Fruit fly (Drosophila melanogaster) whole organism, embryonic: ENCODE measurements around the gene CG9903.
A peak's percentile ranks its signal among the peaks of the same experiment; 100 is the strongest.

Experiments used
- Asciz ChIP-seq: fragments of 200-800 bp; sonication (Bioruptor generic); optimal IDR thresholded peaks from 2 replicates; lab custom pipeline; 2017; ENCODE audit warnings: missing biosample characterization, mild to moderate bottlenecking, missing genetic modification characterization, missing genetic modification reagents
- C15 ChIP-seq: fragments of 200-800 bp; sonication (Bioruptor generic); IDR thresholded peaks from 3 replicates; pipeline ENCODE4 v1.3.6; 2022; ENCODE audit warnings: missing biosample characterization, missing genetic modification characterization
- CG10565 ChIP-seq: fragments of 200-800 bp; sonication (Bioruptor generic); optimal IDR thresholded peaks from 3 replicates; lab custom pipeline; 2016; ENCODE audit warnings: missing biosample characterization, mild to moderate bottlenecking, missing genetic modification characterization
- CG10654 ChIP-seq: fragments of 200-800 bp; sonication (Bioruptor generic); optimal IDR thresholded peaks from 2 replicates; lab custom pipeline; 2016; ENCODE audit warnings: missing biosample characterization, missing genetic modification characterization
- CG11560 ChIP-seq: fragments of 200-800 bp; sonication (Bioruptor generic); IDR thresholded peaks from 3 replicates; pipeline ENCODE4 v1.3.6; 2022; ENCODE audit warnings: missing biosample characterization, missing genetic modification characterization
- CG11695 ChIP-seq: fragments of 200-800 bp; sonication (Bioruptor generic); IDR thresholded peaks from 3 replicates; pipeline ENCODE4 v1.3.6; 2022; ENCODE audit warnings: missing biosample characterization, missing genetic modification characterization
- CG12391 ChIP-seq: fragments of 200-800 bp; sonication (Bioruptor generic); optimal IDR thresholded peaks from 3 replicates; lab custom pipeline; 2018; ENCODE audit warnings: missing biosample characterization, mild to moderate bottlenecking, missing genetic modification characterization, moderate library complexity
- CG12659 ChIP-seq: fragments of 200-800 bp; sonication (Bioruptor generic); optimal IDR thresholded peaks from 3 replicates; lab custom pipeline; 2017; ENCODE audit warnings: mild to moderate bottlenecking, missing biosample characterization, missing genetic modification reagents, missing genetic modification characterization
- CG12744 ChIP-seq: fragments of 200-800 bp; sonication (Bioruptor generic); optimal IDR thresholded peaks from 2 replicates; lab custom pipeline; 2016; ENCODE audit warnings: missing biosample characterization, missing genetic modification characterization
- CG17186 ChIP-seq: fragments of 200-800 bp; sonication (Bioruptor generic); optimal IDR thresholded peaks from 3 replicates; lab custom pipeline; 2017; ENCODE audit warnings: missing biosample characterization, missing genetic modification reagents, missing genetic modification characterization
- CG17912 ChIP-seq: fragments of 200-800 bp; sonication (Bioruptor generic); optimal IDR thresholded peaks from 2 replicates; lab custom pipeline; 2018; ENCODE audit warnings: missing biosample characterization, mild to moderate bottlenecking, missing genetic modification characterization
- CG2875 ChIP-seq: fragments of 200-800 bp; sonication (Bioruptor generic); optimal IDR thresholded peaks from 2 replicates; lab custom pipeline; 2017; ENCODE audit warnings: missing biosample characterization, mild to moderate bottlenecking, missing genetic modification characterization, missing genetic modification reagents
- CG42726 ChIP-seq: fragments of 200-800 bp; sonication (Bioruptor generic); IDR thresholded peaks from 2 replicates; pipeline ENCODE4 v1.3.6; 2022; ENCODE audit warnings: missing biosample characterization, missing genetic modification characterization; ENCODE audit not compliant: partially characterized antibody
- CG4854 ChIP-seq: fragments of 200-800 bp; sonication (Bioruptor generic); optimal IDR thresholded peaks from 2 replicates; lab custom pipeline; 2016; ENCODE audit warnings: missing biosample characterization, missing genetic modification characterization, inconsistent platforms
- CG7372 ChIP-seq: fragments of 200-800 bp; sonication (Bioruptor generic); IDR thresholded peaks from 2 replicates; pipeline ENCODE4 v1.3.6; 2022; ENCODE audit warnings: missing biosample characterization, missing genetic modification characterization
- CG9817 ChIP-seq: fragments of 200-800 bp; sonication (Bioruptor generic); optimal IDR thresholded peaks from 2 replicates; lab custom pipeline; 2018; ENCODE audit warnings: missing biosample characterization, mild to moderate bottlenecking, missing genetic modification characterization, moderate library complexity
- CG9932 ChIP-seq: fragments of 200-800 bp; sonication (Bioruptor generic); IDR thresholded peaks from 2 replicates; pipeline ENCODE4 v1.3.6; 2022; ENCODE audit warnings: missing biosample characterization, missing genetic modification characterization
- CHES-1-like ChIP-seq: fragments of 200-800 bp; sonication (Bioruptor generic); optimal IDR thresholded peaks from 2 replicates; lab custom pipeline; 2016; ENCODE audit warnings: missing biosample characterization, missing genetic modification characterization
- D ChIP-seq, 2 experiments: fragments of 200-800 bp in 1 of 2; fragments of >200 bp in 1 of 2; sonication (Bioruptor generic) in 1 of 2; optimal IDR thresholded peaks; 2 replicates in 1 of 2; 3 replicates in 1 of 2; lab custom pipeline; 2017; ENCODE audit warnings: mild to moderate bottlenecking in 1 of 2, missing biosample characterization in 1 of 2, missing genetic modification characterization in 1 of 2, missing genetic modification reagents in 1 of 2
- Dref ChIP-seq: fragments of 200-800 bp; sonication (Bioruptor generic); IDR thresholded peaks from 2 replicates; pipeline ENCODE4 v1.3.6; 2022; ENCODE audit warnings: missing biosample characterization, missing genetic modification characterization
- Eip74EF ChIP-seq, 2 experiments: fragments of 200-800 bp in 1 of 2; fragments of >200 bp in 1 of 2; sonication (Bioruptor generic) in 1 of 2; optimal IDR thresholded peaks; 2 replicates each; lab custom pipeline; 2017 to 2019; ENCODE audit warnings: missing biosample characterization in 2 of 2, missing genetic modification characterization in 2 of 2, mild to moderate bottlenecking in 1 of 2, moderate library complexity in 1 of 2
- Ets65A ChIP-seq: fragments of 200-800 bp; sonication (Bioruptor generic); peaks from one replicate; lab custom pipeline; 2016; ENCODE audit warnings: missing biosample characterization, missing genetic modification characterization
- Gug ChIP-seq: fragments of 200-800 bp; sonication (Bioruptor generic); IDR thresholded peaks from 4 replicates; pipeline ENCODE4 v1.3.6; 2022; ENCODE audit warnings: missing biosample characterization, missing genetic modification characterization
- Hand ChIP-seq: fragments of 200-800 bp; sonication (Bioruptor generic); optimal IDR thresholded peaks from 2 replicates; lab custom pipeline; 2017; ENCODE audit warnings: mild to moderate bottlenecking, missing biosample characterization, missing genetic modification reagents, missing genetic modification characterization
- Lhr ChIP-seq: fragments of 200-800 bp; sonication (Bioruptor generic); optimal IDR thresholded peaks from 3 replicates; lab custom pipeline; 2017; ENCODE audit warnings: mild to moderate bottlenecking, missing biosample characterization, missing genetic modification reagents, missing genetic modification characterization
- NC2α ChIP-seq: fragments of 200-800 bp; sonication (Bioruptor generic); optimal IDR thresholded peaks from 2 replicates; lab custom pipeline; 2016; ENCODE audit warnings: missing biosample characterization, missing genetic modification characterization
- NC2β ChIP-seq: fragments of 200-800 bp; sonication (Bioruptor generic); optimal IDR thresholded peaks from 2 replicates; lab custom pipeline; 2016; ENCODE audit warnings: missing biosample characterization, missing genetic modification characterization
- NfI ChIP-seq: fragments of 200-800 bp; sonication (Bioruptor generic); optimal IDR thresholded peaks from 3 replicates; lab custom pipeline; 2018; ENCODE audit warnings: missing biosample characterization, mild to moderate bottlenecking, missing genetic modification characterization, moderate library complexity
- Oli ChIP-seq: fragments of 200-800 bp; sonication (Bioruptor generic); optimal IDR thresholded peaks from 2 replicates; lab custom pipeline; 2018; ENCODE audit warnings: missing biosample characterization, mild to moderate bottlenecking, missing genetic modification characterization, moderate library complexity
- Six4 ChIP-seq: fragments of 200-800 bp; sonication (Bioruptor generic); optimal IDR thresholded peaks from 2 replicates; lab custom pipeline; 2016; ENCODE audit warnings: missing biosample characterization, missing genetic modification characterization
- cad ChIP-seq: fragments of >200 bp; optimal IDR thresholded peaks from 2 replicates; lab custom pipeline; 2017; ENCODE audit warnings: missing biosample characterization, missing genetic modification characterization
- crc ChIP-seq: fragments of 200-800 bp; sonication (Bioruptor generic); optimal IDR thresholded peaks from 2 replicates; lab custom pipeline; 2016; ENCODE audit warnings: missing biosample characterization, missing genetic modification characterization
- crp ChIP-seq, 2 experiments: fragments of 200-800 bp; sonication (Bioruptor generic); optimal IDR thresholded peaks; 2 replicates in 1 of 2; 3 replicates in 1 of 2; lab custom pipeline; 2017; ENCODE audit warnings: missing biosample characterization in 2 of 2, missing genetic modification characterization in 2 of 2, mild to moderate bottlenecking in 1 of 2, moderate library complexity in 1 of 2
- en ChIP-seq: fragments of 200-800 bp; sonication (Bioruptor generic); optimal IDR thresholded peaks from 2 replicates; lab custom pipeline; 2016; ENCODE audit warnings: missing biosample characterization, missing genetic modification characterization
- fd3F ChIP-seq: fragments of 200-800 bp; sonication (Bioruptor generic); optimal IDR thresholded peaks from 2 replicates; lab custom pipeline; 2018; ENCODE audit warnings: missing biosample characterization, mild to moderate bottlenecking, missing genetic modification characterization, moderate library complexity
- fu2 ChIP-seq: fragments of 200-800 bp; sonication (Bioruptor generic); optimal IDR thresholded peaks from 2 replicates; lab custom pipeline; 2016; ENCODE audit warnings: missing biosample characterization, missing genetic modification characterization
- grau ChIP-seq: fragments of 200-800 bp; optimal IDR thresholded peaks from 3 replicates; lab custom pipeline; 2019; ENCODE audit warnings: missing biosample characterization, mild to moderate bottlenecking, missing genetic modification characterization, moderate library complexity
- hth ChIP-seq: fragments of >200 bp; optimal IDR thresholded peaks from 2 replicates; lab custom pipeline; 2017; ENCODE audit warnings: inconsistent platforms
- ind ChIP-seq: fragments of 200-800 bp; sonication (Bioruptor generic); optimal IDR thresholded peaks from 3 replicates; lab custom pipeline; 2016; ENCODE audit warnings: missing biosample characterization, missing genetic modification characterization
- inv ChIP-seq: fragments of 200-800 bp; sonication (Bioruptor generic); IDR thresholded peaks from 2 replicates; pipeline ENCODE4 v1.3.6; 2022; ENCODE audit warnings: missing biosample characterization, missing genetic modification characterization; ENCODE audit not compliant: partially characterized antibody
- knrl ChIP-seq: fragments of 200-800 bp; sonication (Bioruptor generic); IDR thresholded peaks from 3 replicates; pipeline ENCODE4 v1.3.6; 2022; ENCODE audit warnings: missing biosample characterization, missing genetic modification characterization; ENCODE audit not compliant: partially characterized antibody
- maf-S ChIP-seq: fragments of 200-800 bp; sonication (Bioruptor generic); optimal IDR thresholded peaks from 2 replicates; lab custom pipeline; 2016; ENCODE audit warnings: missing biosample characterization, missing genetic modification characterization
- odd ChIP-seq: fragments of 200-800 bp; sonication (Bioruptor generic); optimal IDR thresholded peaks from 2 replicates; lab custom pipeline; 2017; ENCODE audit warnings: missing biosample characterization, mild to moderate bottlenecking, missing genetic modification characterization
- p53 ChIP-seq: fragments of 200-800 bp; sonication (Bioruptor generic); optimal IDR thresholded peaks from 2 replicates; lab custom pipeline; 2016; ENCODE audit warnings: missing biosample characterization, missing genetic modification characterization
- pho ChIP-seq: fragments of 200-800 bp; sonication (Bioruptor generic); optimal IDR thresholded peaks from 2 replicates; lab custom pipeline; 2016; ENCODE audit warnings: missing biosample characterization, missing genetic modification characterization
- phol ChIP-seq: fragments of 200-800 bp; sonication (Bioruptor generic); optimal IDR thresholded peaks from 3 replicates; lab custom pipeline; 2018; ENCODE audit warnings: missing biosample characterization, mild to moderate bottlenecking, missing genetic modification characterization, moderate library complexity
- pita ChIP-seq: fragments of 200-800 bp; sonication (Bioruptor generic); optimal IDR thresholded peaks from 2 replicates; lab custom pipeline; 2017; ENCODE audit warnings: missing biosample characterization, mild to moderate bottlenecking, missing genetic modification characterization
- sisA ChIP-seq: fragments of 200-800 bp; sonication (Bioruptor generic); IDR thresholded peaks from 2 replicates; pipeline ENCODE4 v1.3.6; 2022; ENCODE audit warnings: missing biosample characterization, missing genetic modification characterization
- stc ChIP-seq: fragments of 200-800 bp; sonication (Bioruptor generic); IDR thresholded peaks from 2 replicates; pipeline ENCODE4 v1.3.6; 2022; ENCODE audit warnings: missing biosample characterization, missing genetic modification characterization
- yki ChIP-seq: fragments of >200 bp; optimal IDR thresholded peaks from 3 replicates; lab custom pipeline; 2018
- z ChIP-seq: fragments of 200-800 bp; sonication (Bioruptor generic); IDR thresholded peaks from 3 replicates; pipeline ENCODE4 v1.3.6; 2022; ENCODE audit warnings: missing biosample characterization, missing genetic modification characterization

The CG9903 gene

dm6 chrX:16547390-16547789, 6.7 kb upstream of the CG9903 start, which contains the start of gene CG9902 (continued):
- TF ChIP-seq phol (tag; lab: Kevin White, UChicago): peak; percentile 55
- no peak for TF ChIP-seq yki (lab: Kevin White, UChicago)
- peak; percentile 2 for TF ChIP-seq CG12744
- no peak for TF ChIP-seq hth
- no peak for TF ChIP-seq Hand (GFP tag; lab: Kevin White, UChicago)
- no peak for TF ChIP-seq CG9932 (GFP tag; lab: Robert Waterston, UW)
- TF ChIP-seq Oli (tag; lab: Kevin White, UChicago): no peak
- TF ChIP-seq NC2α (GFP tag; lab: Kevin White, UChicago): no peak
- no peak for TF ChIP-seq C15 (GFP tag; lab: Robert Waterston, UW)
- peak; percentile 7 for TF ChIP-seq CG12391 (tag; lab: Kevin White, UChicago)
- TF ChIP-seq knrl: peak; percentile 79
- no peak for TF ChIP-seq cad
- peak; percentile 21 for TF ChIP-seq p53
- peak; percentile 94 for TF ChIP-seq pita (GFP tag; lab: Kevin White, UChicago)
- no peak for TF ChIP-seq grau
- no peak for TF ChIP-seq Six4 (GFP tag; lab: Kevin White, UChicago)
- TF ChIP-seq CG42726 (GFP tag; lab: Robert Waterston, UW): peak; percentile 61
- no peak for TF ChIP-seq ind
- TF ChIP-seq CG17912 (GFP tag; lab: Kevin White, UChicago): peak; percentile 17
- no peak for TF ChIP-seq CG2875 (GFP tag; lab: Kevin White, UChicago)
- TF ChIP-seq maf-S: no peak
- TF ChIP-seq CG10565 (GFP tag; lab: Kevin White, UChicago): no peak
- TF ChIP-seq CHES-1-like: no peak
- TF ChIP-seq NC2β (GFP tag; lab: Kevin White, UChicago): peak; percentile 8
- TF ChIP-seq crc (GFP tag; lab: Kevin White, UChicago): no peak
- peak; percentile 79 for TF ChIP-seq inv (GFP tag; lab: Robert Waterston, UW)
- no peak for TF ChIP-seq z (GFP tag; lab: Robert Waterston, UW)
- TF ChIP-seq CG12659 (GFP tag; lab: Kevin White, UChicago): peak; percentile 76
- peak; percentile 72 for TF ChIP-seq Ets65A
- peak; percentile 45 for TF ChIP-seq CG17186 (GFP tag; lab: Kevin White, UChicago)
- no peak for TF ChIP-seq CG10654 (GFP tag; lab: Kevin White, UChicago)
- TF ChIP-seq CG11695 (GFP tag; lab: Robert Waterston, UW): no peak
- TF ChIP-seq CG4854 (GFP tag; lab: Kevin White, UChicago): peak; percentile 96
- TF ChIP-seq en (GFP tag; lab: Kevin White, UChicago): no peak
- TF ChIP-seq Eip74EF (GFP tag; optimal IDR thresholded peaks at IDR 0.05; lab: Kevin White, UChicago): no peak
- TF ChIP-seq crp (GFP tag; optimal IDR thresholded peaks at IDR 0.05; lab: Kevin White, UChicago): peak in 1 of 2 experiments; percentile 81
- TF ChIP-seq Lhr: peak; percentile 83
- TF ChIP-seq sisA (GFP tag; lab: Robert Waterston, UW): no peak
- peak; percentile 11 for TF ChIP-seq pho (GFP tag; lab: Kevin White, UChicago)
- TF ChIP-seq odd (GFP tag; lab: Kevin White, UChicago): no peak
- no peak for TF ChIP-seq CG7372
- no peak for TF ChIP-seq CG9817 (tag; lab: Kevin White, UChicago)
- TF ChIP-seq Asciz (GFP tag; lab: Kevin White, UChicago): no peak
- TF ChIP-seq stc (GFP tag; lab: Robert Waterston, UW): no peak
- no peak for TF ChIP-seq Gug (GFP tag; lab: Robert Waterston, UW)
- no peak for TF ChIP-seq D (optimal IDR thresholded peaks at IDR 0.05; lab: Kevin White, UChicago)
- TF ChIP-seq D (GFP tag; optimal IDR thresholded peaks at IDR 0.05; lab: Kevin White, UChicago): no peak
- no peak for TF ChIP-seq fd3F (GFP tag; lab: Kevin White, UChicago)
- TF ChIP-seq CG11560: peak; percentile 71; the same call in 1 of the 3 replicates
- peak; percentile 97 for TF ChIP-seq Dref
- TF ChIP-seq fu2 (GFP tag; lab: Kevin White, UChicago): no peak
- TF ChIP-seq NfI (GFP tag; lab: Kevin White, UChicago): peak; percentile 8
